Fruit fly (Drosophila melanogaster): ENCODE measurements around the gene Kap-alpha1.

The Kap-alpha1 gene

DNA sequence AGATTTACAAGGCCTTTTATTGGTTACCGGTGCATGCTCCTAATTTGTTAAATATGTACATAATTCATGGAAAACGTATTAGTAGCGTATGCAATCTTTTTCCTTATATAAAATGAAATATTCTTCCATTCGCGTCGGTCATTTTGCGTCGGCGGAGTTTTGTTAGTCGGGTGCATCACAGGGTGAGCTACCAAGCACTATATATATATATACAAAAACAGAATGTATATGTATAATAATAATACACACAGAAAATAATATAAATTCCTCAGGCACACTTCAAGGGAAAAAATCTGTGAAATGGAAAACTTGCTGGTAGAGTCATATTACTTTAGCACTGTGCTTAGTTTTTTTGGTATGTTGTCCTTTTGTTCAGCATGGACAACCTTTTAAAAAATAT is 8.1 kb upstream of the Kap-alpha1 start, which contains the start of gene Ir76a:
Ir76a (plus strand) TSS at position 301 of the 400 bp plus-strand sequence.
- TF ChIP-seq Myc (optimal IDR thresholded peaks at IDR 0.05) (no peak), h (optimal IDR thresholded peaks at IDR 0.05) (no peak), insv (optimal IDR thresholded peaks at IDR 0.05) (no peak), psq (optimal IDR thresholded peaks at IDR 0.05) (no peak), Sin3A (optimal IDR thresholded peaks at IDR 0.05) (no peak), ttk (optimal IDR thresholded peaks at IDR 0.05) (no peak)

DNA sequence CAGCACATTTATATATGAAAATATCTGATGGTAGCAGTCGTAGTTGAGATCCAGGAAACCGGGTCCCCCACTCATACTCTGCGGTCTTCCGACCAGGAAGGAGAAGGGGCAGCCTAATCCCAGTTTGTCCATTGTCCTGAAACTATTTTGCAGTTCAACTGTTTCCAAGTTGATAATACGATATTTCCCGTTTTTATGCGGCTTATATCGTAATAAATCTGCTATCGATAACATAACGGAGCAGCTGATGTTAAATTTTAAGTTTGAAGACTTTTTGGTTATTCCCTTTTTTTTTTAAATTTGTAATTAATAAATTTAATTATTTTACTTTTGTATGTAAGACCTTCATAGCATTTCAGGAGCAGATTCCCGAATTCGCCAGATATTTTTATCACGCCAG is 5.9 kb upstream of the Kap-alpha1 start, which contains the start of gene CG14102:
CG14102 (minus strand) TSS at position 187 of the 400 bp plus-strand sequence.
- TF ChIP-seq h (optimal IDR thresholded peaks at IDR 0.05): no peak
- no peak for TF ChIP-seq ttk (optimal IDR thresholded peaks at IDR 0.05)
- no peak for TF ChIP-seq Sin3A (optimal IDR thresholded peaks at IDR 0.05)
- TF ChIP-seq psq (optimal IDR thresholded peaks at IDR 0.05): no peak
- no peak for TF ChIP-seq insv (optimal IDR thresholded peaks at IDR 0.05)
- TF ChIP-seq Myc (optimal IDR thresholded peaks at IDR 0.05): no peak

DNA sequence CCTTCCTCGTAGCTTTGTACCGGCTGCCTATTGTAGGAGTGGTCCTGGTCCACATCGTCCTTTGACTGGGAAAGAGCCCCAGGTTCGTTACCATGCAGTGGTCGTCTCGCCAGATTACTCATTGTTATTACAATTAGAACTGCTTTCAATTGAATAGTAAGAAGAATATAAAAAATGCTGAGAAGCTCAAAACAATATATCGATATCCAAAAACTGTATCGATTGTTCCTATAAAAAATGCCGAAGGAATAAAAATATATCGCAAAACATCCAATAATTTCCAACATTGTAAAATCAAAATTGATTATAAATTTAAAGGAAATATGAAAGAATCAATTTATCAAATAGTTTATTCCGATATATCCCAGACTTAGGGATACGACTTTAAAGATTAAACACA is 2.1 kb upstream of the Kap-alpha1 start, which contains the start of the genes TORIP and Ccdc58:
TORIP (minus strand) TSS at position 173 of the 400 bp plus-strand sequence.
Ccdc58 (plus strand) TSS at position 274 of the 400 bp plus-strand sequence.
- TF ChIP-seq h (optimal IDR thresholded peaks at IDR 0.05): no peak
- no peak for TF ChIP-seq Sin3A (optimal IDR thresholded peaks at IDR 0.05)
- no peak for TF ChIP-seq ttk (optimal IDR thresholded peaks at IDR 0.05)
- no peak for TF ChIP-seq Myc (optimal IDR thresholded peaks at IDR 0.05)
- no peak for TF ChIP-seq insv (optimal IDR thresholded peaks at IDR 0.05)
- TF ChIP-seq psq (optimal IDR thresholded peaks at IDR 0.05): no peak

DNA sequence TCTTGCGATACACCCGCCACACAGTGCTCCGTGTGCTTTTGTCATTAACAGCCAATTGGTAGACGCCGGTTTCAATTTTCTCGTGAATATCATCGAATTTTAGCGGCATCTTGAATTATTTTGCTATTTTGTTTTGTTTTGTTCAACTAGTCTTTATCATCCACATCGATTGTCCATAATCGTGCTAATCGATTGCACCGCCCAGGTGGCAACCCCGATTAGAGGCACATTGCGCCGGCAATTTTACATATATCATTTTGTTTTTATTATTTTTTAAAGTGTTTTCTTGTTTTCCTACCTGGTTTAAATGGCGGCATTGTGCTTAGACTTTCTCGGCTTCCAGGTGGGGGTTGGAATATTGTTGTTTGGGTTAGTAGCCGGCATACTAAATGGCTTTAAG is 1.1 kb upstream of the Kap-alpha1 start, which contains the start of gene CG34116:
CG34116 (minus strand) TSS at position 142 of the 400 bp plus-strand sequence.
- no peak for TF ChIP-seq ttk (optimal IDR thresholded peaks at IDR 0.05)
- no peak for TF ChIP-seq h (optimal IDR thresholded peaks at IDR 0.05)
- no peak for TF ChIP-seq psq (optimal IDR thresholded peaks at IDR 0.05)
- no peak for TF ChIP-seq insv (optimal IDR thresholded peaks at IDR 0.05)
- TF ChIP-seq Myc (optimal IDR thresholded peaks at IDR 0.05): no peak
- TF ChIP-seq Sin3A (optimal IDR thresholded peaks at IDR 0.05): no peak

DNA sequence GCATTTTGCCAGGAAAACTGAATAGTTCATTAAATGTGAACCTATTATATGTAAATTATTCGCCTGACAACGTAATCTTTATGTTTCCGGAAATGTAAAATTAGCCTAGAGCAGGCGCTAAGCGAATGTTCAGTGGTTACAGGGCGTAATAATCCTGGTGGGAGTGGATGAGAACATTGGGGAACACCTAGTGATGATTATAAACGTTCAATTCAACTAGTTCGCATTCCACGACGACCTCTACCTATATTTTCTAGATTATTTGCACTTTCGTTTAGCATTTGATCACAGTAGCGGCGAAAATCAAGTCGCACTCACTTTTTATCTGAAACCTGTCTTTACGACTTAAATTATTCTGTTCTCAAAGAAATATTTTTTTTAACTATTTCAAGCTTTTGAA is 489 bp downstream of the Kap-alpha1 start:
- TF ChIP-seq Sin3A (optimal IDR thresholded peaks at IDR 0.05): no peak
- no peak for TF ChIP-seq Myc (optimal IDR thresholded peaks at IDR 0.05)
- TF ChIP-seq h (optimal IDR thresholded peaks at IDR 0.05): no peak
- TF ChIP-seq ttk (optimal IDR thresholded peaks at IDR 0.05): no peak
- TF ChIP-seq psq (optimal IDR thresholded peaks at IDR 0.05): no peak
- no peak for TF ChIP-seq insv (optimal IDR thresholded peaks at IDR 0.05)

DNA sequence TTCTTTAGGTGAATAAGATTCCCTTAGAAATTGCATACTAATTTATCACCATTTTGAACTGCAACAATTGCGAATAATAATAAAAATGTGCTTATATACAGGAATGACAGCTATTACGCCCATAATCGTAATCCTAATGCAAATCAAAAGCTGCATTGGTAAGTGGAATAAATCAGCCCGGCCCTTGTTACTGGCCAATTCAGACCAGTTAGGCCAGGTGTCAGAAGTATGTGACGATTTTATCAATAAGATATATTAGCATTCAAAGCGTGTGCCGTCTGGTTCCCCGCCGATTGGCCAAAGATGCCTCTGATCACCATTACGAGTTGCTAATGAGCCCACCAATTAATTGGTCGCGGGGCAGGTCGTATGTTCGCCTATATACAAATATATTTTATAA is 5.5 kb downstream of the Kap-alpha1 start:
- TF ChIP-seq ttk (optimal IDR thresholded peaks at IDR 0.05): no peak
- no peak for TF ChIP-seq Myc (optimal IDR thresholded peaks at IDR 0.05)
- no peak for TF ChIP-seq h (optimal IDR thresholded peaks at IDR 0.05)
- TF ChIP-seq Sin3A (optimal IDR thresholded peaks at IDR 0.05): no peak
- TF ChIP-seq psq (optimal IDR thresholded peaks at IDR 0.05): no peak
- TF ChIP-seq insv (optimal IDR thresholded peaks at IDR 0.05): no peak

DNA sequence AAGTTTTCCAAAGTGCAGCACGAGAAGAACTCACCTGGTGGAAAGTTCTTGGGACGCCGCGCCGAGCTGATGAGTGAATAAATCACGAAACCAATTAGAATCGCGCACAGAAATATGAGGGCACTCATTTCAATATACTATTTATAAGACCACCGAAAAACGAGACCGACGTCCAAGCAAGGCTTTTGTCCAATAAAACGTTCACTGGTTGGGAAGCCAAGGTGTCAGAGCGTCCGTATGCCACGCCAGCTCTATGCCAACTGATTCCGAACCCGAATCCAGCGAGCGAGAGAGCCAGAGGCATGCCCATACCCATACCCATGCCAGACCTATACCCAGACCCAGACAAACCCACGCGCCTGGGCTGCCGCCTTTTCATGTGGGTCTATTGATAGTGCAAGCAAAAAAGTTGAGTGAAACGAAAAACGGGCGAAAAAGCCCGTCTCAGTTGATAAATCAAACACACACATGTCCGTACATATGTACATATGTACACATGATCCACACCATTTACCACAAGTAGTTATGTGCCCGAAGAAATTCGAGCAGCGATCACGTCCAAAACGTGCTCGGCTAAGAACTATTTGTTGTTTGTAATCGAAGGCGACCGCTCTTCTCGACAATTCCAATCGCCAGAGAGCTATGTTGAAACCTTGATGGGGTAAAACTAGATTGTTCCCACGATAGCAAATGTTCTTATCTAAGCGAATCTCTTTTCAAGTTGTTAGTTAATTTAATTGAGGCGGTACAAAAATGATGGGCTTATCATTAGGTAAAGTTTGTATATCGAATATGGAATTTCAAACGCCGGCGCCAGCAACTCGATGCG is 6.3 kb downstream of the Kap-alpha1 start, which contains the start of gene Cyp305a1:
Cyp305a1 (minus strand) TSS at position 265 of the 829 bp plus-strand sequence.
- no peak for TF ChIP-seq ttk (optimal IDR thresholded peaks at IDR 0.05)
- no peak for TF ChIP-seq Myc (optimal IDR thresholded peaks at IDR 0.05)
- TF ChIP-seq psq (optimal IDR thresholded peaks at IDR 0.05): no peak
- TF ChIP-seq Sin3A (optimal IDR thresholded peaks at IDR 0.05): no peak
- no peak for TF ChIP-seq insv (optimal IDR thresholded peaks at IDR 0.05)
- TF ChIP-seq h (optimal IDR thresholded peaks at IDR 0.05): no peak

DNA sequence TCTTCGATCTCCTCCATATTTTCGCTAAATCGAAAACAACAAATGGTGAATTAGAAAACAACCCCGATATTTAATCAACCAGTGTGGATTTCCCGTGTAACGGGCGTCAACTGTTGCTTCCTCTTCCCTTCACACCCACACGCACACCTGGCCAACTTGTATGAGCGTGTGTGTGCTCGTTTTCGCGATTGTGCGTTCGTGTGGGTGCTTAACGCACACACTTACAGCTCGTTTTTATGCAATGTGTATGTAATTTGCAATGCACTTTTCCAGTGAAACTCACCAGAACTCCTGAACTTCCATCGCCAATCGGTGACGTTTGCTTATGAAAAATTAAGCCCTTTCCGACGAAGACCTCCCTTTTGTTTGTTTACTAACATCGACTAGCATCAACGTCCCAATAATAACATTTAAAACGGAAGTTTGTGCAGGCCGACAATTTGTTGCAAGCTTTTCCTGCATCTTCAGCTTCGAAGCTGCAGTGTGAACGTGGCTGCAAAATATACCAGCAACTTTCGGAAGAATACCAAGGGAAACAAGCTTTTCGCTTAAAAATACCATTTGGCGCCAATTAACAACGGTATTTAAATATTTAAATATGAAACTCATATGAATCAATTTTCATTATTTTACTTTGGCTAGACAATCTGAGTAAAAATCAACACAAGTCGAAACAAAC is 8.6 kb downstream of the Kap-alpha1 start, which contains the start of gene cyc:
cyc (minus strand) TSS at position 467 of the 679 bp plus-strand sequence.
- TF ChIP-seq Myc (optimal IDR thresholded peaks at IDR 0.05) (no peak), psq (optimal IDR thresholded peaks at IDR 0.05) (no peak), Sin3A (optimal IDR thresholded peaks at IDR 0.05) (no peak), insv (optimal IDR thresholded peaks at IDR 0.05) (no peak), h (optimal IDR thresholded peaks at IDR 0.05) (no peak), ttk (optimal IDR thresholded peaks at IDR 0.05) (no peak)

DNA sequence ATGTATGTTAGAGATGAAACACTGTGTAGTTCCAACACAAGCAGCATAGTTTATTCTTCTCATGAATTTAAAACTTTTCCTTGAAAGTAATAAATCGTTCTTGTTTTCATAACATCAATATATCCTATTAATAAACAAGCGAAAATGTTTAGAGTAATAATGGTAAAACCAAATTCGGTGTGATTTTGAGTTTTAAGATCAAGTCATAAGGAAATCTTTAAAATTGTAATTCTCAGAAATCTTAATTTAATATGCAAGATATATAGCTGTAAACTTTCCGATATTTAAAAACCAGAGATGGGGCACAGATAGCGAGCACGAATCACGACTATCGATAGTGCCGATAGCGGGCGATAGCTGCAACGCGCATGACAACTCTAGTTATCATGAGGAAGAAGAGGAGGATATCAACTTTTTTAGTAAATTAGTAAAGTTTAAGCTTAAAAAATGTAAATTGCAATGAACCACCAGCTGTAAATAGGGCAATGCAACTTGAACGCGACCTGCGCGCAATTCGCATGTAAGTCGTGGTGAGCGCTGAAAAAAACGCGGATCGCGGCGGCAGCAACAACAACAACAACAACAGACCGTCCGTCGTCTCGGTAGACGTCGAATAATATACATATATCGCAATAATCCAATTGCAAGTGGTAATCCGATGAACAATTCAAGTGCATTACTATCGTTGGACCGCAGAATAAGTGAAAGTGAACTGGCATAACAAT is 10.9 kb downstream of the Kap-alpha1 start, which contains the start of the genes Fibp and Deaf1:
Fibp (minus strand) TSS at position 161 of the 725 bp plus-strand sequence.
Deaf1 (plus strand) TSS at position 368 of the 725 bp plus-strand sequence.
- TF ChIP-seq Sin3A (optimal IDR thresholded peaks at IDR 0.05) (no peak), Myc (optimal IDR thresholded peaks at IDR 0.05) (no peak), ttk (optimal IDR thresholded peaks at IDR 0.05) (no peak), psq (optimal IDR thresholded peaks at IDR 0.05) (no peak), insv (optimal IDR thresholded peaks at IDR 0.05) (no peak), h (optimal IDR thresholded peaks at IDR 0.05) (no peak)

DNA sequence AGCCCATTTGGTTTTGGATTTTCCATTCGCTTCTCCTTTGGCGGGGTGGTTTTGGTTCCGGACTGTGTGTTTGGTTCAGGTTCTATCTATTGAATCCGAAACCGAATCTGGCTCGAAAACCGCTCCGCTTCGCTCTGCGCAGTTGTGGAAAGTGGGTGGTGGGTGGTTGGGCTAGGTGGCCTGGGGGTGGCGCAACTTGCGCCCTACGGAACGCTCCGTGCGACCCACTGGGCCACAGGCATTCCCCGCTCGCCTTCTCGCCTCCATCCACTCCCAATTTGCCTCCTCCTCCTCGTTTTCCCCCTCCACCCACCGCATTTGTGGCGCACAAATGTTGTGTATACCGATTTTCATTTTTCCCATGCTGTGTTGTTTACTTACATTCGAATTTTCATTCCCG is 11.7 kb downstream of the Kap-alpha1 start:
- no peak for TF ChIP-seq Myc (optimal IDR thresholded peaks at IDR 0.05)
- TF ChIP-seq psq (optimal IDR thresholded peaks at IDR 0.05): no peak
- TF ChIP-seq Sin3A (optimal IDR thresholded peaks at IDR 0.05): no peak
- no peak for TF ChIP-seq h (optimal IDR thresholded peaks at IDR 0.05)
- TF ChIP-seq insv (optimal IDR thresholded peaks at IDR 0.05): no peak
- TF ChIP-seq ttk (optimal IDR thresholded peaks at IDR 0.05): no peak

DNA sequence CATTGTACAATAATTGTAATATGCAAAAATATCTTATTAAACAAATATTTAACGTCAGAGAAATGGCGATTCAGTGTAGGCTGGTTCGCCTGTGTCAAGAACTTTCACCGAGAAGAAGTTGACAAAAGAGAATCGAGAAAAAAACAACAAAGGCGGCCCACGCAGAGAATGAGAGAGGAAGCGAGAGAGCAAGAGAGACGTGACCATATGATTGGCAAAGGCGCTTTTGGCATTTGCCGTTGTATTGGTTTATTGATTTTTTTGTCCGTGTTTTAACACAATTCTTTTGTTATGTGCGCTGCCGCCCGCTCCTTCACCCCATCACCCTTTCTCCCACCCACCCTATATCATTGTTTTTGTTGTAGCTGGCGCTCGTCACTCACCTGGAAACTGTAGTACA is 26.2 kb downstream of the Kap-alpha1 start:
- no peak for TF ChIP-seq h (optimal IDR thresholded peaks at IDR 0.05)
- TF ChIP-seq ttk (optimal IDR thresholded peaks at IDR 0.05): no peak
- TF ChIP-seq Myc (optimal IDR thresholded peaks at IDR 0.05): no peak
- TF ChIP-seq Sin3A (optimal IDR thresholded peaks at IDR 0.05): no peak
- TF ChIP-seq insv (optimal IDR thresholded peaks at IDR 0.05): no peak
- TF ChIP-seq psq (optimal IDR thresholded peaks at IDR 0.05): no peak

All from Kc167 (cell line).